Fruit fly (Drosophila melanogaster) whole organism, embryonic: Measurements from ENCODE around the gene ppk13.
A peak's percentile ranks its signal among the peaks of the same experiment; 100 is the strongest.

Source experiments
- Antp ChIP-seq: fragments of 200-800 bp; sonication (Bioruptor generic); optimal IDR thresholded peaks from 3 replicates; lab custom pipeline; 2016; ENCODE audit warnings: missing biosample characterization, missing genetic modification characterization
- Bdp1 ChIP-seq: fragments of 200-800 bp; sonication (Bioruptor generic); optimal IDR thresholded peaks from 3 replicates; lab custom pipeline; 2016; ENCODE audit warnings: missing biosample characterization, missing genetic modification characterization
- CG10979 ChIP-seq: fragments of 200-800 bp; sonication (Bioruptor generic); optimal IDR thresholded peaks from 2 replicates; lab custom pipeline; 2018; ENCODE audit warnings: missing biosample characterization, mild to moderate bottlenecking, missing genetic modification characterization, moderate library complexity
- CG11456 ChIP-seq: fragments of 200-800 bp; sonication (Bioruptor generic); IDR thresholded peaks from 3 replicates; pipeline ENCODE4 v1.3.6; 2022; ENCODE audit warnings: missing biosample characterization, missing genetic modification characterization
- CG12942 ChIP-seq: fragments of 200-800 bp; sonication (Bioruptor generic); optimal IDR thresholded peaks from 3 replicates; lab custom pipeline; 2016; ENCODE audit warnings: missing biosample characterization, missing genetic modification characterization
- CG17328 ChIP-seq: fragments of 200-800 bp; sonication (Bioruptor generic); IDR thresholded peaks from 2 replicates; pipeline ENCODE4 v1.3.6; 2022; ENCODE audit warnings: missing biosample characterization, missing genetic modification characterization
- CG1792 ChIP-seq: fragments of 200-800 bp; sonication (Bioruptor generic); optimal IDR thresholded peaks from 2 replicates; lab custom pipeline; 2016; ENCODE audit warnings: missing biosample characterization, missing genetic modification characterization
- CG30403 ChIP-seq: fragments of 200-800 bp; sonication (Bioruptor generic); optimal IDR thresholded peaks from 3 replicates; lab custom pipeline; 2016; ENCODE audit warnings: missing biosample characterization, missing genetic modification characterization
- CG31441 ChIP-seq: fragments of 200-800 bp; sonication (Bioruptor generic); IDR thresholded peaks from 2 replicates; pipeline ENCODE4 v1.3.6; 2022; ENCODE audit warnings: missing biosample characterization, missing genetic modification characterization
- CG34376 ChIP-seq: fragments of 200-800 bp; sonication (Bioruptor generic); optimal IDR thresholded peaks from 2 replicates; lab custom pipeline; 2018; ENCODE audit warnings: missing biosample characterization, mild to moderate bottlenecking, missing genetic modification characterization
- CG6175 ChIP-seq: fragments of 200-800 bp; sonication (Bioruptor generic); IDR thresholded peaks from 3 replicates; pipeline ENCODE4 v1.3.6; 2022; ENCODE audit warnings: missing biosample characterization, missing genetic modification characterization
- CG6654 ChIP-seq: fragments of 200-800 bp; sonication (Bioruptor generic); optimal IDR thresholded peaks from 2 replicates; lab custom pipeline; 2017; ENCODE audit warnings: missing biosample characterization, mild to moderate bottlenecking, missing genetic modification characterization
- CG6854 ChIP-seq: fragments of 200-800 bp; sonication (Bioruptor generic); optimal IDR thresholded peaks from 3 replicates; lab custom pipeline; 2017; ENCODE audit warnings: missing biosample characterization, mild to moderate bottlenecking, missing genetic modification characterization
- CG7786 ChIP-seq: fragments of 200-800 bp; sonication (Bioruptor generic); optimal IDR thresholded peaks from 2 replicates; lab custom pipeline; 2016; ENCODE audit warnings: missing biosample characterization, missing genetic modification characterization
- CG8388 ChIP-seq: fragments of 200-800 bp; sonication (Bioruptor generic); optimal IDR thresholded peaks from 2 replicates; lab custom pipeline; 2019; ENCODE audit warnings: missing biosample characterization, mild to moderate bottlenecking, missing genetic modification characterization, moderate library complexity
- CG9609 ChIP-seq: fragments of 200-800 bp; sonication (Bioruptor generic); optimal IDR thresholded peaks from 3 replicates; lab custom pipeline; 2016; ENCODE audit warnings: missing biosample characterization, missing genetic modification characterization
- CG9797 ChIP-seq: fragments of 200-800 bp; sonication (Bioruptor generic); optimal IDR thresholded peaks from 3 replicates; lab custom pipeline; 2018; ENCODE audit warnings: missing biosample characterization, mild to moderate bottlenecking, missing genetic modification characterization
- CG9876 ChIP-seq: fragments of 200-800 bp; sonication (Bioruptor generic); optimal IDR thresholded peaks from 2 replicates; lab custom pipeline; 2016; ENCODE audit warnings: missing biosample characterization, missing genetic modification characterization
- CoRest ChIP-seq: fragments of 200-800 bp; sonication (Bioruptor generic); optimal IDR thresholded peaks from 3 replicates; lab custom pipeline; 2018; ENCODE audit warnings: missing biosample characterization, mild to moderate bottlenecking, missing genetic modification characterization, moderate library complexity
- Dip3 ChIP-seq: fragments of 200-800 bp; sonication (Bioruptor generic); optimal IDR thresholded peaks from 3 replicates; lab custom pipeline; 2016; ENCODE audit warnings: missing biosample characterization, missing genetic modification characterization
- Ets65A ChIP-seq: fragments of 200-800 bp; sonication (Bioruptor generic); peaks from one replicate; lab custom pipeline; 2016; ENCODE audit warnings: missing biosample characterization, missing genetic modification characterization
- HHEX ChIP-seq: fragments of 200-800 bp; sonication (Bioruptor generic); optimal IDR thresholded peaks from 3 replicates; lab custom pipeline; 2017; ENCODE audit warnings: missing biosample characterization, mild to moderate bottlenecking, missing genetic modification characterization, missing genetic modification reagents
- HmgD ChIP-seq: fragments of 200-800 bp; sonication (Bioruptor generic); optimal IDR thresholded peaks from 3 replicates; lab custom pipeline; 2016; ENCODE audit warnings: missing biosample characterization, missing genetic modification characterization
- Lim3 ChIP-seq: fragments of 200-800 bp; sonication (Bioruptor generic); IDR thresholded peaks from 2 replicates; pipeline ENCODE4 v1.3.6; 2022; ENCODE audit warnings: missing biosample characterization, missing genetic modification characterization
- MESR4 ChIP-seq: fragments of 200-800 bp; sonication (Bioruptor generic); optimal IDR thresholded peaks from 2 replicates; lab custom pipeline; 2018; ENCODE audit warnings: missing biosample characterization, mild to moderate bottlenecking, missing genetic modification characterization, moderate library complexity
- Myb ChIP-seq: fragments of 200-800 bp; sonication (Bioruptor generic); optimal IDR thresholded peaks from 2 replicates; lab custom pipeline; 2016; ENCODE audit warnings: missing biosample characterization, missing genetic modification characterization
- Nf-YB ChIP-seq: fragments of 200-800 bp; sonication (Bioruptor generic); optimal IDR thresholded peaks from 3 replicates; lab custom pipeline; 2019; ENCODE audit warnings: missing biosample characterization, mild to moderate bottlenecking, missing genetic modification characterization, moderate library complexity
- NfI ChIP-seq: fragments of 200-800 bp; sonication (Bioruptor generic); optimal IDR thresholded peaks from 3 replicates; lab custom pipeline; 2018; ENCODE audit warnings: missing biosample characterization, mild to moderate bottlenecking, missing genetic modification characterization, moderate library complexity
- Spps ChIP-seq: fragments of 200-800 bp; sonication (Bioruptor generic); optimal IDR thresholded peaks from 2 replicates; lab custom pipeline; 2018; ENCODE audit warnings: missing biosample characterization, mild to moderate bottlenecking, missing genetic modification characterization
- Taf1 ChIP-seq: fragments of 200-800 bp; sonication (Bioruptor generic); IDR thresholded peaks from 2 replicates; pipeline ENCODE4 v1.3.6; 2022; ENCODE audit warnings: missing biosample characterization, missing genetic modification characterization
- Xbp1 ChIP-seq: fragments of 200-800 bp; sonication (Bioruptor generic); optimal IDR thresholded peaks from 3 replicates; lab custom pipeline; 2016; ENCODE audit warnings: missing biosample characterization, mild to moderate bottlenecking, missing genetic modification characterization
- bab2 ChIP-seq: fragments of 200-800 bp; sonication (Bioruptor generic); optimal IDR thresholded peaks from 2 replicates; lab custom pipeline; 2016; ENCODE audit warnings: missing biosample characterization, missing genetic modification characterization
- bcd ChIP-seq: fragments of 200-800 bp; sonication (Bioruptor generic); optimal IDR thresholded peaks from 2 replicates; lab custom pipeline; 2017; ENCODE audit warnings: missing biosample characterization, mild to moderate bottlenecking, missing genetic modification characterization
- cato ChIP-seq: fragments of 200-800 bp; sonication (Bioruptor generic); optimal IDR thresholded peaks from 2 replicates; lab custom pipeline; 2016; ENCODE audit warnings: missing biosample characterization, missing genetic modification characterization, borderline replicate concordance
- chn ChIP-seq: fragments of 200-800 bp; sonication (Bioruptor generic); optimal IDR thresholded peaks from 2 replicates; lab custom pipeline; 2016; ENCODE audit warnings: missing biosample characterization, missing genetic modification characterization
- emc ChIP-seq: fragments of 200-800 bp; sonication (Bioruptor generic); optimal IDR thresholded peaks from 2 replicates; lab custom pipeline; 2016; ENCODE audit warnings: missing biosample characterization, missing genetic modification characterization
- exex ChIP-seq: fragments of 200-800 bp; sonication (Bioruptor generic); optimal IDR thresholded peaks from 4 replicates; lab custom pipeline; 2018; ENCODE audit warnings: missing biosample characterization, mild to moderate bottlenecking, missing genetic modification characterization, moderate library complexity
- fd102C ChIP-seq: fragments of 200-800 bp; sonication (Bioruptor generic); optimal IDR thresholded peaks from 2 replicates; lab custom pipeline; 2018; ENCODE audit warnings: missing biosample characterization, mild to moderate bottlenecking, missing genetic modification characterization, moderate library complexity
- gce ChIP-seq: fragments of 200-800 bp; sonication (Bioruptor generic); IDR thresholded peaks from 3 replicates; pipeline ENCODE4 v1.3.6; 2022; ENCODE audit warnings: missing biosample characterization, missing genetic modification characterization
- ham ChIP-seq: fragments of 200-800 bp; sonication (Bioruptor generic); IDR thresholded peaks from 2 replicates; pipeline ENCODE4 v1.3.6; 2022; ENCODE audit warnings: missing biosample characterization, missing genetic modification characterization
- hb ChIP-seq: fragments of 200-800 bp; sonication (Bioruptor generic); IDR thresholded peaks from 3 replicates; pipeline ENCODE4 v1.3.6; 2022; ENCODE audit warnings: missing biosample characterization, missing genetic modification characterization; ENCODE audit not compliant: partially characterized antibody
- mam ChIP-seq: fragments of 200-800 bp; sonication (Bioruptor generic); optimal IDR thresholded peaks from 3 replicates; lab custom pipeline; 2016; ENCODE audit warnings: missing biosample characterization, missing genetic modification characterization
- mirr ChIP-seq: fragments of 200-800 bp; sonication (Bioruptor generic); optimal IDR thresholded peaks from 3 replicates; lab custom pipeline; 2018; ENCODE audit warnings: missing biosample characterization, mild to moderate bottlenecking, missing genetic modification characterization
- mld ChIP-seq: fragments of 200-800 bp; sonication (Bioruptor generic); IDR thresholded peaks from 3 replicates; pipeline ENCODE4 v1.3.6; 2022; ENCODE audit warnings: missing biosample characterization, missing genetic modification characterization; ENCODE audit not compliant: partially characterized antibody
- org-1 ChIP-seq: fragments of 200-800 bp; sonication (Bioruptor generic); optimal IDR thresholded peaks from 2 replicates; lab custom pipeline; 2017; ENCODE audit warnings: missing biosample characterization, missing genetic modification characterization
- otp ChIP-seq: fragments of 200-800 bp; sonication (Bioruptor generic); IDR thresholded peaks from 3 replicates; pipeline ENCODE4, ENCODE4 v1.3.6; 2022; ENCODE audit warnings: missing biosample characterization, missing genetic modification characterization
- pan ChIP-seq, 4 experiments: fragments of >200 bp in 3 of 4; fragments of 200-800 bp in 1 of 4; sonication (Bioruptor generic) in 1 of 4; optimal IDR thresholded peaks in 3 of 4; IDR thresholded peaks in 1 of 4; 2 replicates each; pipeline versions ENCODE4 v1.3.6 to Lab custom; 2017 to 2022; ENCODE audit warnings: missing biosample characterization in 2 of 4, missing genetic modification characterization in 2 of 4, mixed read lengths in 1 of 4
- ssp ChIP-seq: fragments of 200-800 bp; sonication (Bioruptor generic); IDR thresholded peaks from 2 replicates; pipeline ENCODE4 v1.3.6; 2022; ENCODE audit warnings: missing biosample characterization, missing genetic modification characterization
- trh ChIP-seq: fragments of 200-800 bp; sonication (Bioruptor generic); optimal IDR thresholded peaks from 2 replicates; lab custom pipeline; 2016; ENCODE audit warnings: missing biosample characterization, missing genetic modification characterization
- z ChIP-seq: fragments of 200-800 bp; sonication (Bioruptor generic); IDR thresholded peaks from 3 replicates; pipeline ENCODE4 v1.3.6; 2022; ENCODE audit warnings: missing biosample characterization, missing genetic modification characterization
- zen ChIP-seq: fragments of 200-800 bp; sonication (Bioruptor generic); optimal IDR thresholded peaks from 3 replicates; lab custom pipeline; 2018; ENCODE audit warnings: missing biosample characterization, mild to moderate bottlenecking, missing genetic modification characterization, moderate library complexity

ppk13 gene

DNA sequence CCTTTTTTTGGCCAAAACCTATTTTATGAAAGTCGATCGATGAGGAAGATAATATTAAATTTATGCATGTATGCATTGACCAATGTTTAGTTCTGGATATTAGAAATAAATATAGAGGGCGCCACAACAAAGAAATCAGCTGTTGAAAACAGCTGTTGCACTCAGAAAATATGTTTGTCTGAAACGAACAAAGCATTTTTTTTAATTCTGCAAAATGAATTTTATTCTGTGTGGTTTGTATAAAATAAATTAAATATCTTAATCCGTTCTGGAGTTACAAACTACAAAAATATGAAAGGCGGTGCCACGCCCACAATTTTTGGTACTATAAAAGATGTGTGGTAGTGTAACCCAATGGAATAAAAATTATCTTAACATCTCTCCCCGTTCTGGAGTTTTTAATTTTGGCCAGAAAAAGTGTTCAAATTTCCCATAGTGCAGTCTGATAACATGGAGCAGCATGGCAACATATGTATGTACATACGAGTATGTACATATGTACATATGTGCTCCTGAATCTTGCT lies 20.3 kb upstream of the ppk13 start (continued):
- TF ChIP-seq CG31441 (peak; percentile 49), fd102C (GFP tag; lab: Kevin White, UChicago) (no peak), Antp (peak; percentile 8), Spps (tag; lab: Kevin White, UChicago) (peak; percentile 37), CG34376 (GFP tag; lab: Kevin White, UChicago) (no peak), bcd (GFP tag; lab: Kevin White, UChicago) (peak; percentile 52), zen (tag; lab: Kevin White, UChicago) (peak; percentile 1), CG9609 (GFP tag; lab: Kevin White, UChicago) (no peak), Dip3 (GFP tag; lab: Kevin White, UChicago) (no peak), Ets65A (GFP tag; lab: Kevin White, UChicago) (peak; percentile 7), otp (GFP tag; lab: Robert Waterston, UW) (no peak; the same call in 2 of the 3 replicates), ham (GFP tag; lab: Robert Waterston, UW) (no peak), pan (optimal IDR thresholded peaks at IDR 0.05; lab: Kevin White, UChicago) (no peak), pan (GFP tag; optimal IDR thresholded peaks at IDR 0.05 in 1 of 2, IDR thresholded peaks at IDR 0.05 in 1 of 2) (peak in 1 of 2 experiments; percentile 27), Lim3 (GFP tag; lab: Robert Waterston, UW) (no peak), emc (GFP tag; lab: Kevin White, UChicago) (no peak), CG7786 (GFP tag; lab: Kevin White, UChicago) (no peak), CG1792 (GFP tag; lab: Kevin White, UChicago) (peak; percentile 19), z (GFP tag; lab: Robert Waterston, UW) (no peak), hb (GFP tag; lab: Robert Waterston, UW) (no peak), HHEX (GFP tag; lab: Kevin White, UChicago) (peak; percentile 15), CG6175 (GFP tag; lab: Robert Waterston, UW) (no peak), Taf1 (GFP tag; lab: Robert Waterston, UW) (no peak), ssp (GFP tag; lab: Robert Waterston, UW) (no peak), HmgD (GFP tag; lab: Kevin White, UChicago) (no peak), trh (GFP tag; lab: Kevin White, UChicago) (peak; percentile 19), CG30403 (GFP tag; lab: Kevin White, UChicago) (peak; percentile 66), NfI (GFP tag; lab: Kevin White, UChicago) (peak; percentile 65), CG9797 (GFP tag; lab: Kevin White, UChicago) (no peak), chn (GFP tag; lab: Kevin White, UChicago) (peak; percentile 74), exex (tag; lab: Kevin White, UChicago) (no peak), mam (no peak), cato (GFP tag; lab: Kevin White, UChicago) (peak; percentile 48), Xbp1 (GFP tag; lab: Kevin White, UChicago) (peak; percentile 70), CG8388 (GFP tag; lab: Kevin White, UChicago) (peak; percentile 78), CG11456 (no peak), mld (GFP tag; lab: Robert Waterston, UW) (no peak), Bdp1 (GFP tag; lab: Kevin White, UChicago) (peak; percentile 26), CG9876 (GFP tag; lab: Kevin White, UChicago) (no peak), CoRest (tag; lab: Kevin White, UChicago) (peak; percentile 75), org-1 (peak; percentile 21), CG6854 (GFP tag; lab: Kevin White, UChicago) (no peak), Myb (peak; percentile 16), bab2 (peak; percentile 48), CG10979 (tag; lab: Kevin White, UChicago) (peak; percentile 66), CG12942 (GFP tag; lab: Kevin White, UChicago) (no peak), CG6654 (GFP tag; lab: Kevin White, UChicago) (no peak), Nf-YB (GFP tag; lab: Kevin White, UChicago) (no peak), CG17328 (GFP tag; lab: Robert Waterston, UW) (peak; percentile 43; the same call in 1 of the 2 replicates), MESR4 (no peak), mirr (GFP tag; lab: Kevin White, UChicago) (no peak), gce (GFP tag; lab: Robert Waterston, UW) (no peak)
